Worm (Caenorhabditis elegans): ENCODE data around the gene B0507.3.

B0507.3 gene

ce11 chrV:8795499-8795898 lies 26.8 kb downstream of the B0507.3 start:
- TF ChIP-seq fos-1 (tag; optimal IDR thresholded peaks at IDR 0.05), result peak; percentile 66
- no peak for TF ChIP-seq zag-1 (tag; optimal IDR thresholded peaks at IDR 0.05)

- TF ChIP-seq fos-1 (tag; optimal IDR thresholded peaks at IDR 0.05) (peak; percentile 54), dmd-4 (tag; optimal IDR thresholded peaks at IDR 0.05) (no peak)
These were observed 27.5 kb downstream of the B0507.3 start for ce11 chrV:8796246-8796645.

ce11 chrV:8796889-8797288 lies 28.2 kb downstream of the B0507.3 start:
- peak; percentile 14 for TF ChIP-seq nhr-129 (tag; optimal IDR thresholded peaks at IDR 0.05)
- TF ChIP-seq nhr-12 (tag; optimal IDR thresholded peaks at IDR 0.05), result no peak

- TF ChIP-seq peb-1 (tag; optimal IDR thresholded peaks at IDR 0.05) (no peak), mab-5 (tag; optimal IDR thresholded peaks at IDR 0.05) (no peak), sma-3 (GFP tag; optimal IDR thresholded peaks at IDR 0.05) (no peak), lin-11 (tag; optimal IDR thresholded peaks at IDR 0.05) (no peak), nhr-11 (tag; optimal IDR thresholded peaks at IDR 0.05) (no peak), lin-39 (tag; optimal IDR thresholded peaks at IDR 0.05) (no peak), lin-13 (GFP tag; optimal IDR thresholded peaks at IDR 0.05) (no peak), zag-1 (tag; optimal IDR thresholded peaks at IDR 0.05) (no peak), nhr-129 (tag; optimal IDR thresholded peaks at IDR 0.05) (no peak), elt-3 (tag; optimal IDR thresholded peaks at IDR 0.05) (no peak), ceh-82 (tag; optimal IDR thresholded peaks at IDR 0.05) (no peak), ztf-1 (GFP tag; conservative IDR thresholded peaks at IDR 0.05) (no peak), ceh-16 (tag; optimal IDR thresholded peaks at IDR 0.05) (no peak), ztf-11 (tag; optimal IDR thresholded peaks at IDR 0.05) (no peak), ama-1 (optimal IDR thresholded peaks at IDR 0.05) (no peak), crh-2 (tag; optimal IDR thresholded peaks at IDR 0.05) (no peak), unc-39 (tag; optimal IDR thresholded peaks at IDR 0.05) (no peak), R02D3.7 (tag; optimal IDR thresholded peaks at IDR 0.05) (no peak), snpc-4 (tag; optimal IDR thresholded peaks at IDR 0.05) (no peak)
These were observed 29.8 kb downstream of the B0507.3 start for ce11 chrV:8798470-8798869.

- TF ChIP-seq fos-1 (tag; optimal IDR thresholded peaks at IDR 0.05) (peak; percentile 64), skn-1 (tag; optimal IDR thresholded peaks at IDR 0.05) (no peak), ceh-16 (tag; optimal IDR thresholded peaks at IDR 0.05) (no peak), nhr-21 (tag; optimal IDR thresholded peaks at IDR 0.05) (no peak), blmp-1 (tag; optimal IDR thresholded peaks at IDR 0.05; ENCODE audit: insufficient read depth) (peak; percentile 53), sma-3 (GFP tag; optimal IDR thresholded peaks at IDR 0.05) (peak; percentile 17), zag-1 (tag; optimal IDR thresholded peaks at IDR 0.05) (no peak), R02D3.7 (tag; optimal IDR thresholded peaks at IDR 0.05) (no peak), ztf-11 (tag; optimal IDR thresholded peaks at IDR 0.05) (no peak)
These were observed 30.6 kb downstream of the B0507.3 start for ce11 chrV:8799293-8799812.

ce11 chrV:8800978-8801559 lies 32.4 kb downstream of the B0507.3 start, which contains the start of gene magu-2:
magu-2 (minus strand) TSS chrV:8801028.
- TF ChIP-seq ztf-4 (tag; optimal IDR thresholded peaks at IDR 0.05), result no peak
- no peak for TF ChIP-seq F13H6.1 (tag; optimal IDR thresholded peaks at IDR 0.05)
- no peak for TF ChIP-seq nhr-12 (tag; optimal IDR thresholded peaks at IDR 0.05)
- TF ChIP-seq unc-55 (GFP tag; optimal IDR thresholded peaks at IDR 0.05), result no peak
- no peak for TF ChIP-seq nhr-23 (tag; optimal IDR thresholded peaks at IDR 0.05)
- TF ChIP-seq unc-39 (tag; optimal IDR thresholded peaks at IDR 0.05), result no peak
- no peak for TF ChIP-seq sem-4 (tag; optimal IDR thresholded peaks at IDR 0.05)
- no peak for TF ChIP-seq ceh-82 (tag; optimal IDR thresholded peaks at IDR 0.05)
- TF ChIP-seq ztf-11 (tag; optimal IDR thresholded peaks at IDR 0.05), result no peak
- TF ChIP-seq nhr-11 (tag; optimal IDR thresholded peaks at IDR 0.05), result no peak
- TF ChIP-seq nhr-10 (tag; optimal IDR thresholded peaks at IDR 0.05), result no peak
- TF ChIP-seq unc-62 (GFP tag; optimal IDR thresholded peaks at IDR 0.05), result no peak
- no peak for TF ChIP-seq ceh-16 (tag; optimal IDR thresholded peaks at IDR 0.05)
- TF ChIP-seq lsy-2 (tag; optimal IDR thresholded peaks at IDR 0.05), result no peak
- TF ChIP-seq crh-2 (tag; optimal IDR thresholded peaks at IDR 0.05), result no peak
- no peak for TF ChIP-seq gmeb-1 (tag; optimal IDR thresholded peaks at IDR 0.05)
- TF ChIP-seq nhr-237 (tag; optimal IDR thresholded peaks at IDR 0.05), result no peak
